Worm (Caenorhabditis elegans): ENCODE data around the gene ulp-4.

- TF ChIP-seq ceh-39 (tag; optimal IDR thresholded peaks at IDR 0.05), result no peak
- no peak for TF ChIP-seq ztf-11 (tag; optimal IDR thresholded peaks at IDR 0.05)
- no peak for TF ChIP-seq elt-3 (tag; optimal IDR thresholded peaks at IDR 0.05)
- no peak for TF ChIP-seq blmp-1 (tag; optimal IDR thresholded peaks at IDR 0.05)
- no peak for TF ChIP-seq mep-1 (tag; optimal IDR thresholded peaks at IDR 0.05)
These were observed 24.8 kb upstream of the ulp-4 start, which contains the start of gene sfxn-5 for ce11 chrII:8104998-8105397.

Measured in whole organism, mixed stage, embryonic.